Fruit fly (Drosophila melanogaster) whole organism, prepupa: ENCODE results near the gene CG18171.

Experiments
- Blimp-1 ChIP-seq: fragments of 200-800 bp; sonication (Bioruptor generic); optimal IDR thresholded peaks from 3 replicates; lab custom pipeline; 2017; ENCODE audit warnings: missing biosample characterization, missing genetic modification characterization, mild to moderate bottlenecking, moderate library complexity, missing genetic modification reagents
- CG10631 ChIP-seq: fragments of 200-800 bp; sonication (Bioruptor generic); optimal IDR thresholded peaks from 2 replicates; lab custom pipeline; 2016; ENCODE audit warnings: missing biosample characterization, missing genetic modification characterization
- CG11294 ChIP-seq: fragments of 200-800 bp; sonication (Bioruptor generic); IDR thresholded peaks from 2 replicates; pipeline ENCODE4 v1.3.6; 2022; ENCODE audit warnings: missing biosample characterization, missing genetic modification characterization
- CG15336 ChIP-seq: fragments of 200-800 bp; sonication (Bioruptor generic); IDR thresholded peaks from 2 replicates; pipeline ENCODE4 v1.3.6; 2022; ENCODE audit warnings: missing biosample characterization, missing genetic modification characterization
- CG1621 ChIP-seq: fragments of 200-800 bp; sonication (Bioruptor generic); optimal IDR thresholded peaks from 3 replicates; lab custom pipeline; 2018; ENCODE audit warnings: missing biosample characterization, mild to moderate bottlenecking, missing genetic modification characterization
- CG16779 ChIP-seq: fragments of 200-800 bp; sonication (Bioruptor generic); optimal IDR thresholded peaks from 3 replicates; lab custom pipeline; 2017; ENCODE audit warnings: missing biosample characterization, mild to moderate bottlenecking, missing genetic modification characterization
- CG3032 ChIP-seq: fragments of 200-800 bp; optimal IDR thresholded peaks from 2 replicates; lab custom pipeline; 2019; ENCODE audit warnings: missing biosample characterization, mild to moderate bottlenecking, missing genetic modification characterization, moderate library complexity
- CG32006 ChIP-seq: fragments of 200-800 bp; sonication (Bioruptor generic); optimal IDR thresholded peaks from 3 replicates; lab custom pipeline; 2017; ENCODE audit warnings: missing biosample characterization, mild to moderate bottlenecking, missing genetic modification characterization
- CG3919 ChIP-seq: fragments of 200-800 bp; sonication (Bioruptor generic); optimal IDR thresholded peaks from 3 replicates; lab custom pipeline; 2016; ENCODE audit warnings: missing biosample characterization, missing genetic modification characterization
- CG4318 ChIP-seq: fragments of 200-800 bp; sonication (Bioruptor generic); optimal IDR thresholded peaks from 3 replicates; lab custom pipeline; 2017; ENCODE audit warnings: missing biosample characterization, mild to moderate bottlenecking, missing genetic modification characterization
- CG6163 ChIP-seq: fragments of 200-800 bp; sonication (Bioruptor generic); IDR thresholded peaks from 3 replicates; pipeline ENCODE4 v1.3.6; 2022; ENCODE audit warnings: missing biosample characterization, missing genetic modification characterization
- CG6276 ChIP-seq: fragments of 200-800 bp; sonication (Bioruptor generic); optimal IDR thresholded peaks from 2 replicates; lab custom pipeline; 2017; ENCODE audit warnings: missing biosample characterization, mild to moderate bottlenecking, missing genetic modification characterization
- CG7368 ChIP-seq: fragments of 200-800 bp; sonication (Bioruptor generic); optimal IDR thresholded peaks from 3 replicates; lab custom pipeline; 2016; ENCODE audit warnings: missing biosample characterization, missing genetic modification characterization
- CG8319 ChIP-seq: fragments of 200-800 bp; sonication (Bioruptor generic); optimal IDR thresholded peaks from 3 replicates; lab custom pipeline; 2016; ENCODE audit warnings: missing biosample characterization, missing genetic modification characterization
- CG8632 ChIP-seq: fragments of 200-800 bp; sonication (Bioruptor generic); optimal IDR thresholded peaks from 3 replicates; lab custom pipeline; 2016; ENCODE audit warnings: missing biosample characterization, missing genetic modification characterization
- CG9139 ChIP-seq: fragments of 200-800 bp; sonication (Bioruptor generic); optimal IDR thresholded peaks from 3 replicates; lab custom pipeline; 2017; ENCODE audit warnings: missing biosample characterization, mild to moderate bottlenecking, missing genetic modification characterization
- Eip93F ChIP-seq: fragments of 200-800 bp; sonication (Bioruptor generic); optimal IDR thresholded peaks from 2 replicates; lab custom pipeline; 2016; ENCODE audit warnings: missing biosample characterization, mild to moderate bottlenecking, missing genetic modification characterization
- Ets21C ChIP-seq: fragments of 200-800 bp; sonication (Bioruptor generic); optimal IDR thresholded peaks from 3 replicates; lab custom pipeline; 2016; ENCODE audit warnings: missing biosample characterization, missing genetic modification characterization
- Ets96B ChIP-seq: fragments of 200-800 bp; optimal IDR thresholded peaks from 2 replicates; lab custom pipeline; 2019; ENCODE audit warnings: missing biosample characterization, mild to moderate bottlenecking, missing genetic modification characterization, moderate library complexity
- Gug ChIP-seq: fragments of 200-800 bp; sonication (Bioruptor generic); IDR thresholded peaks from 2 replicates; pipeline ENCODE4 v1.3.6; 2022; ENCODE audit warnings: missing biosample characterization, missing genetic modification characterization
- Hr39 ChIP-seq: fragments of 200-800 bp; sonication (Bioruptor generic); optimal IDR thresholded peaks from 2 replicates; lab custom pipeline; 2016; ENCODE audit warnings: missing biosample characterization, missing genetic modification characterization
- Sox102F ChIP-seq: fragments of 200-800 bp; sonication (Bioruptor generic); optimal IDR thresholded peaks from 2 replicates; lab custom pipeline; 2016; ENCODE audit warnings: missing biosample characterization, mild to moderate bottlenecking, missing genetic modification characterization
- achi ChIP-seq: fragments of 200-800 bp; sonication (Bioruptor generic); optimal IDR thresholded peaks from 3 replicates; lab custom pipeline; 2016; ENCODE audit warnings: missing biosample characterization, missing genetic modification characterization
- cyc ChIP-seq: fragments of 200-800 bp; sonication (Bioruptor generic); optimal IDR thresholded peaks from 3 replicates; lab custom pipeline; 2016; ENCODE audit warnings: missing biosample characterization, missing genetic modification characterization
- dac ChIP-seq: fragments of 200-800 bp; sonication (Bioruptor generic); optimal IDR thresholded peaks from 2 replicates; lab custom pipeline; 2017; ENCODE audit warnings: missing biosample characterization, mild to moderate bottlenecking, missing genetic modification characterization
- eg ChIP-seq: fragments of 200-800 bp; sonication (Bioruptor generic); IDR thresholded peaks from 3 replicates; pipeline ENCODE4 v1.3.6; 2022; ENCODE audit warnings: missing biosample characterization, missing genetic modification characterization
- esn ChIP-seq: fragments of 200-800 bp; sonication (Bioruptor generic); optimal IDR thresholded peaks from 2 replicates; lab custom pipeline; 2016; ENCODE audit warnings: missing biosample characterization, mild to moderate bottlenecking, missing genetic modification characterization, moderate library complexity
- fd85E ChIP-seq: fragments of 200-800 bp; sonication (Bioruptor generic); optimal IDR thresholded peaks from 3 replicates; lab custom pipeline; 2016; ENCODE audit warnings: missing biosample characterization, missing genetic modification characterization
- net ChIP-seq: fragments of 200-800 bp; sonication (Bioruptor generic); optimal IDR thresholded peaks from 3 replicates; lab custom pipeline; 2016; ENCODE audit warnings: missing biosample characterization, missing genetic modification characterization
- pdm3 ChIP-seq: fragments of 200-800 bp; sonication (Bioruptor generic); optimal IDR thresholded peaks from 3 replicates; lab custom pipeline; 2016; ENCODE audit warnings: missing biosample characterization, missing genetic modification characterization
- salr ChIP-seq, 2 experiments: fragments of 200-800 bp; sonication (Bioruptor generic); optimal IDR thresholded peaks; 3 replicates each; lab custom pipeline; 2016 to 2018; ENCODE audit warnings: missing biosample characterization in 2 of 2, missing genetic modification characterization in 2 of 2, mild to moderate bottlenecking in 1 of 2
- ss ChIP-seq, 2 experiments: fragments of 200-800 bp; sonication (Bioruptor generic); optimal IDR thresholded peaks; 2 replicates in 1 of 2; 3 replicates in 1 of 2; lab custom pipeline; 2017 to 2018; ENCODE audit warnings: mild to moderate bottlenecking in 2 of 2, missing biosample characterization in 2 of 2, missing genetic modification characterization in 2 of 2, moderate library complexity in 1 of 2
- svp ChIP-seq: fragments of 200-800 bp; sonication (Bioruptor generic); peaks from one replicate; lab custom pipeline; 2016; ENCODE audit warnings: missing biosample characterization, missing genetic modification characterization
- vri ChIP-seq: fragments of 200-800 bp; sonication (Bioruptor generic); optimal IDR thresholded peaks from 3 replicates; lab custom pipeline; 2016; ENCODE audit warnings: missing biosample characterization, mild to moderate bottlenecking, missing genetic modification characterization

The CG18171 gene

dm6 chr3L:1740129-1740975 is 17.4 kb upstream of the CG18171 start (continued):
- peak in 1 of 2 experiments; percentile 28 for TF ChIP-seq salr (GFP tag; optimal IDR thresholded peaks at IDR 0.05; lab: Kevin White, UChicago)
- TF ChIP-seq Gug (GFP tag; lab: Robert Waterston, UW): peak; percentile 50
- peak; percentile 27 for TF ChIP-seq CG3032 (tag; lab: Kevin White, UChicago)
- no peak for TF ChIP-seq fd85E
- TF ChIP-seq CG3919 (GFP tag; lab: Kevin White, UChicago): no peak
- peak; percentile 56; the same call in 1 of the 2 replicates for TF ChIP-seq CG11294 (GFP tag; lab: Robert Waterston, UW)
- peak; percentile 74 for TF ChIP-seq esn (GFP tag; lab: Kevin White, UChicago)
- TF ChIP-seq dac (GFP tag; lab: Kevin White, UChicago): no peak
- TF ChIP-seq CG8319: peak; percentile 18
- TF ChIP-seq Hr39 (GFP tag; lab: Kevin White, UChicago): peak; percentile 80
- TF ChIP-seq CG9139 (GFP tag; lab: Kevin White, UChicago): no peak
- peak; percentile 63 for TF ChIP-seq CG32006
- peak; percentile 56 for TF ChIP-seq Ets21C
- no peak for TF ChIP-seq Blimp-1

- TF ChIP-seq cyc (no peak), achi (GFP tag; lab: Kevin White, UChicago) (no peak), ss (GFP tag; optimal IDR thresholded peaks at IDR 0.05; lab: Kevin White, UChicago) (peak in 1 of 2 experiments; percentile 37), CG1621 (tag; lab: Kevin White, UChicago) (no peak), Ets96B (tag; lab: Kevin White, UChicago) (no peak), net (GFP tag; lab: Kevin White, UChicago) (no peak), CG6276 (GFP tag; lab: Kevin White, UChicago) (peak; percentile 38), Eip93F (GFP tag; lab: Kevin White, UChicago) (no peak), CG8319 (no peak), pdm3 (GFP tag; lab: Kevin White, UChicago) (no peak), CG6163 (GFP tag; lab: Robert Waterston, UW) (0 out of 3 replicates have a peak, but pooled peaks have one; percentile 14), fd85E (no peak), svp (GFP tag; lab: Kevin White, UChicago) (peak; percentile 96), eg (GFP tag; lab: Robert Waterston, UW) (0 out of 3 replicates have a peak, but pooled peaks have one; percentile 16), Sox102F (GFP tag; lab: Kevin White, UChicago) (no peak), vri (GFP tag; lab: Kevin White, UChicago) (peak; percentile 81), CG4318 (GFP tag; lab: Kevin White, UChicago) (no peak), CG16779 (tag; lab: Kevin White, UChicago) (no peak), CG8632 (GFP tag; lab: Kevin White, UChicago) (no peak), CG7368 (GFP tag; lab: Kevin White, UChicago) (no peak), CG10631 (GFP tag; lab: Kevin White, UChicago) (no peak), esn (GFP tag; lab: Kevin White, UChicago) (no peak), CG15336 (GFP tag; lab: Robert Waterston, UW) (0 out of 2 replicates have a peak, but pooled peaks have one; percentile 15)
These were observed 16.7 kb upstream of the CG18171 start for dm6 chr3L:1739522-1740128.
